Fruit fly (Drosophila melanogaster) whole organism, wandering third instar larva: ENCODE results near the gene CG33784.

Experiments used
- Dfd ChIP-seq: fragments of >200 bp; optimal IDR thresholded peaks from 2 replicates; lab custom pipeline; 2017; ENCODE audit warnings: missing biosample characterization, missing genetic modification characterization
- Hr78 ChIP-seq: fragments of >200 bp; optimal IDR thresholded peaks from 2 replicates; lab custom pipeline; 2017; ENCODE audit warnings: missing biosample characterization, missing genetic modification characterization
- psq ChIP-seq: fragments of 200-800 bp; sonication (Bioruptor generic); optimal IDR thresholded peaks from 3 replicates; lab custom pipeline; 2017; ENCODE audit warnings: missing biosample characterization, mild to moderate bottlenecking, missing genetic modification characterization, moderate library complexity

- TF ChIP-seq Hr78 (GFP tag; lab: Kevin White, UChicago) = no peak
- no peak for TF ChIP-seq psq (GFP tag; lab: Kevin White, UChicago)
- no peak for TF ChIP-seq Dfd (GFP tag; lab: Kevin White, UChicago)
These were observed 40.7 kb downstream of the CG33784 start for dm6 chr3R:10108289-10108928.
